Worm (Caenorhabditis elegans): Measurements from ENCODE around the gene T23E7.2.

ce11 chrX:17631703-17632102 lies 39.1 kb upstream of the T23E7.2 start:
- no peak for TF ChIP-seq nhr-237 (tag; optimal IDR thresholded peaks at IDR 0.05)
- TF ChIP-seq mep-1 (tag; optimal IDR thresholded peaks at IDR 0.05) = no peak
- TF ChIP-seq nhr-28 (tag; optimal IDR thresholded peaks at IDR 0.05) = no peak
- no peak for TF ChIP-seq ztf-11 (tag; optimal IDR thresholded peaks at IDR 0.05)
- no peak for TF ChIP-seq nhr-12 (tag; optimal IDR thresholded peaks at IDR 0.05)
- TF ChIP-seq snpc-4 (tag; optimal IDR thresholded peaks at IDR 0.05) = no peak
- no peak for TF ChIP-seq unc-62 (GFP tag; optimal IDR thresholded peaks at IDR 0.05)
- no peak for TF ChIP-seq sptf-1 (tag; optimal IDR thresholded peaks at IDR 0.05)
- no peak for TF ChIP-seq mab-5 (tag; optimal IDR thresholded peaks at IDR 0.05)
- TF ChIP-seq unc-39 (tag; optimal IDR thresholded peaks at IDR 0.05) = no peak
- TF ChIP-seq elt-3 (tag; optimal IDR thresholded peaks at IDR 0.05) = no peak
- no peak for TF ChIP-seq pha-4 (tag; optimal IDR thresholded peaks at IDR 0.05)
- TF ChIP-seq blmp-1 (tag; optimal IDR thresholded peaks at IDR 0.05) = no peak
- TF ChIP-seq elt-1 (tag; optimal IDR thresholded peaks at IDR 0.05; ENCODE audit: borderline replicate concordance, insufficient read depth) = no peak
